Fruit fly (Drosophila melanogaster) whole organism, embryonic: Measurements from ENCODE around the gene CG15498.

Experiments
- Antp ChIP-seq: fragments of 200-800 bp; sonication (Bioruptor generic); optimal IDR thresholded peaks from 3 replicates; lab custom pipeline; 2016; ENCODE audit warnings: missing biosample characterization, missing genetic modification characterization
- Atf6 ChIP-seq: fragments of 200-800 bp; sonication (Bioruptor generic); IDR thresholded peaks from 2 replicates; pipeline ENCODE4 v1.3.6; 2022; ENCODE audit warnings: missing biosample characterization, missing genetic modification characterization
- BEAF-32 ChIP-seq: fragments of 200-800 bp; sonication (Bioruptor generic); optimal IDR thresholded peaks from 3 replicates; lab custom pipeline; 2017; ENCODE audit warnings: missing biosample characterization, missing genetic modification characterization, mild to moderate bottlenecking, moderate library complexity, missing genetic modification reagents
- CG10147 ChIP-seq: fragments of 200-800 bp; sonication (Bioruptor generic); optimal IDR thresholded peaks from 2 replicates; lab custom pipeline; 2019; ENCODE audit warnings: missing biosample characterization, mild to moderate bottlenecking, missing genetic modification characterization, moderate library complexity
- CG11560 ChIP-seq: fragments of 200-800 bp; sonication (Bioruptor generic); IDR thresholded peaks from 3 replicates; pipeline ENCODE4 v1.3.6; 2022; ENCODE audit warnings: missing biosample characterization, missing genetic modification characterization
- CG14014 ChIP-seq: fragments of 200-800 bp; sonication (Bioruptor generic); IDR thresholded peaks from 2 replicates; pipeline ENCODE4 v1.3.6; 2022; ENCODE audit warnings: missing biosample characterization, missing genetic modification characterization
- CG15011 ChIP-seq: fragments of 200-800 bp; sonication (Bioruptor generic); optimal IDR thresholded peaks from 3 replicates; lab custom pipeline; 2018; ENCODE audit warnings: missing biosample characterization, mild to moderate bottlenecking, missing genetic modification characterization
- CG15479 ChIP-seq: fragments of 200-800 bp; sonication (Bioruptor generic); optimal IDR thresholded peaks from 3 replicates; lab custom pipeline; 2019; ENCODE audit warnings: missing biosample characterization, mild to moderate bottlenecking, missing genetic modification characterization, moderate library complexity
- CG15601 ChIP-seq: fragments of 200-800 bp; sonication (Bioruptor generic); optimal IDR thresholded peaks from 3 replicates; lab custom pipeline; 2019; ENCODE audit warnings: missing biosample characterization, mild to moderate bottlenecking, missing genetic modification characterization, moderate library complexity
- CG1602 ChIP-seq: fragments of 200-800 bp; sonication (Bioruptor generic); optimal IDR thresholded peaks from 3 replicates; lab custom pipeline; 2016; ENCODE audit warnings: missing biosample characterization, missing genetic modification characterization
- CG16779 ChIP-seq: fragments of 200-800 bp; sonication (Bioruptor generic); IDR thresholded peaks from 2 replicates; pipeline ENCODE4 v1.3.6; 2022; ENCODE audit warnings: missing biosample characterization, missing genetic modification characterization
- CG17802 ChIP-seq: fragments of 200-800 bp; sonication (Bioruptor generic); optimal IDR thresholded peaks from 2 replicates; lab custom pipeline; 2018; ENCODE audit warnings: missing biosample characterization, mild to moderate bottlenecking, missing genetic modification characterization, moderate library complexity
- CG1792 ChIP-seq: fragments of 200-800 bp; sonication (Bioruptor generic); optimal IDR thresholded peaks from 2 replicates; lab custom pipeline; 2016; ENCODE audit warnings: missing biosample characterization, missing genetic modification characterization
- CG2712 ChIP-seq: fragments of 200-800 bp; optimal IDR thresholded peaks from 3 replicates; lab custom pipeline; 2019; ENCODE audit warnings: missing biosample characterization, mild to moderate bottlenecking, missing genetic modification characterization, moderate library complexity
- CG32767 ChIP-seq: fragments of 200-800 bp; sonication (Bioruptor generic); IDR thresholded peaks from 2 replicates; pipeline ENCODE4 v1.3.6; 2022; ENCODE audit warnings: missing biosample characterization, missing genetic modification characterization
- CG3838 ChIP-seq: fragments of 200-800 bp; sonication (Bioruptor generic); optimal IDR thresholded peaks from 3 replicates; lab custom pipeline; 2016; ENCODE audit warnings: missing biosample characterization, missing genetic modification characterization
- CG6854 ChIP-seq: fragments of 200-800 bp; sonication (Bioruptor generic); optimal IDR thresholded peaks from 3 replicates; lab custom pipeline; 2017; ENCODE audit warnings: missing biosample characterization, mild to moderate bottlenecking, missing genetic modification characterization
- CG8765 ChIP-seq: fragments of 200-800 bp; sonication (Bioruptor generic); IDR thresholded peaks from 2 replicates; pipeline ENCODE4 v1.3.6; 2022; ENCODE audit warnings: missing biosample characterization, missing genetic modification characterization
- CG9215 ChIP-seq: fragments of 200-800 bp; sonication (Bioruptor generic); IDR thresholded peaks from 2 replicates; pipeline ENCODE4 v1.3.6; 2022; ENCODE audit warnings: missing biosample characterization, missing genetic modification characterization
- CG9932 ChIP-seq: fragments of 200-800 bp; sonication (Bioruptor generic); IDR thresholded peaks from 2 replicates; pipeline ENCODE4 v1.3.6; 2022; ENCODE audit warnings: missing biosample characterization, missing genetic modification characterization
- CHES-1-like ChIP-seq: fragments of 200-800 bp; sonication (Bioruptor generic); optimal IDR thresholded peaks from 2 replicates; lab custom pipeline; 2016; ENCODE audit warnings: missing biosample characterization, missing genetic modification characterization
- Dbx ChIP-seq: fragments of 200-800 bp; sonication (Bioruptor generic); IDR thresholded peaks from 3 replicates; pipeline ENCODE4 v1.3.6; 2022; ENCODE audit warnings: missing biosample characterization, missing genetic modification characterization
- Eip74EF ChIP-seq, 2 experiments: fragments of 200-800 bp in 1 of 2; fragments of >200 bp in 1 of 2; sonication (Bioruptor generic) in 1 of 2; optimal IDR thresholded peaks; 2 replicates each; lab custom pipeline; 2017 to 2019; ENCODE audit warnings: missing biosample characterization in 2 of 2, missing genetic modification characterization in 2 of 2, mild to moderate bottlenecking in 1 of 2, moderate library complexity in 1 of 2
- HLH54F ChIP-seq: fragments of 200-800 bp; sonication (Bioruptor generic); optimal IDR thresholded peaks from 3 replicates; lab custom pipeline; 2016; ENCODE audit warnings: missing biosample characterization, missing genetic modification characterization
- Meics ChIP-seq: fragments of 200-800 bp; sonication (Bioruptor generic); optimal IDR thresholded peaks from 2 replicates; lab custom pipeline; 2017; ENCODE audit warnings: missing biosample characterization, mild to moderate bottlenecking, missing genetic modification characterization
- Myb ChIP-seq: fragments of 200-800 bp; sonication (Bioruptor generic); optimal IDR thresholded peaks from 2 replicates; lab custom pipeline; 2016; ENCODE audit warnings: missing biosample characterization, missing genetic modification characterization
- NC2β ChIP-seq: fragments of 200-800 bp; sonication (Bioruptor generic); optimal IDR thresholded peaks from 2 replicates; lab custom pipeline; 2016; ENCODE audit warnings: missing biosample characterization, missing genetic modification characterization
- NFAT ChIP-seq: fragments of 200-800 bp; sonication (Bioruptor generic); IDR thresholded peaks from 2 replicates; pipeline ENCODE4 v1.3.6; 2022; ENCODE audit warnings: missing biosample characterization, missing genetic modification characterization
- Nf-YB ChIP-seq: fragments of 200-800 bp; sonication (Bioruptor generic); optimal IDR thresholded peaks from 3 replicates; lab custom pipeline; 2019; ENCODE audit warnings: missing biosample characterization, mild to moderate bottlenecking, missing genetic modification characterization, moderate library complexity
- Ptx1 ChIP-seq: fragments of 200-800 bp; sonication (Bioruptor generic); IDR thresholded peaks from 2 replicates; pipeline ENCODE4 v1.3.6; 2022; ENCODE audit warnings: missing biosample characterization, missing genetic modification characterization
- Rfx ChIP-seq: fragments of 200-800 bp; sonication (Bioruptor generic); IDR thresholded peaks from 2 replicates; pipeline ENCODE4 v1.3.6; 2022; ENCODE audit warnings: missing biosample characterization, missing genetic modification characterization
- Sox102F ChIP-seq: fragments of 200-800 bp; sonication (Bioruptor generic); optimal IDR thresholded peaks from 2 replicates; lab custom pipeline; 2018; ENCODE audit warnings: missing biosample characterization, mild to moderate bottlenecking, missing genetic modification characterization, moderate library complexity
- Stat92E ChIP-seq, 3 experiments: fragments of >200 bp in 2 of 3; fragments of 200-800 bp in 1 of 3; sonication (Bioruptor generic) in 1 of 3; optimal IDR thresholded peaks; 2 replicates each; lab custom pipeline; 2017 to 2019; ENCODE audit warnings: missing biosample characterization in 3 of 3, missing genetic modification characterization in 3 of 3, mild to moderate bottlenecking in 1 of 3, moderate library complexity in 1 of 3
- Trl ChIP-seq, 3 experiments: fragments of >200 bp in 2 of 3; fragments of 200-800 bp in 1 of 3; sonication (Bioruptor generic) in 1 of 3; optimal IDR thresholded peaks; 2 replicates in 1 of 3; 3 replicates in 2 of 3; lab custom pipeline; 2016 to 2017; ENCODE audit warnings: missing biosample characterization in 1 of 3, missing genetic modification characterization in 1 of 3
- abd-A ChIP-seq: fragments of 200-800 bp; sonication (Bioruptor generic); optimal IDR thresholded peaks from 3 replicates; lab custom pipeline; 2019; ENCODE audit warnings: missing biosample characterization, mild to moderate bottlenecking, missing genetic modification characterization, moderate library complexity
- ap ChIP-seq: fragments of 200-800 bp; sonication (Bioruptor generic); IDR thresholded peaks from 2 replicates; pipeline ENCODE4 v1.3.6; 2022; ENCODE audit warnings: missing biosample characterization, missing genetic modification characterization
- ara ChIP-seq: fragments of 200-800 bp; sonication (Bioruptor generic); IDR thresholded peaks from 2 replicates; pipeline ENCODE4 v1.3.6; 2022; ENCODE audit warnings: missing biosample characterization, missing genetic modification characterization
- bsh ChIP-seq, 2 experiments: fragments of 200-800 bp; sonication (Bioruptor generic); optimal IDR thresholded peaks; 2 replicates each; lab custom pipeline; 2017 to 2018; ENCODE audit warnings: mild to moderate bottlenecking in 2 of 2, missing biosample characterization in 2 of 2, missing genetic modification characterization in 2 of 2, moderate library complexity in 1 of 2
- cato ChIP-seq: fragments of 200-800 bp; sonication (Bioruptor generic); optimal IDR thresholded peaks from 2 replicates; lab custom pipeline; 2016; ENCODE audit warnings: missing biosample characterization, missing genetic modification characterization, borderline replicate concordance
- cg ChIP-seq: fragments of 200-800 bp; sonication (Bioruptor generic); optimal IDR thresholded peaks from 3 replicates; lab custom pipeline; 2019; ENCODE audit warnings: missing biosample characterization, mild to moderate bottlenecking, missing genetic modification characterization, moderate library complexity
- danr ChIP-seq: fragments of 200-800 bp; sonication (Bioruptor generic); IDR thresholded peaks from 2 replicates; pipeline ENCODE4 v1.3.6; 2022; ENCODE audit warnings: missing biosample characterization, missing genetic modification characterization
- dimm ChIP-seq: fragments of 200-800 bp; sonication (Bioruptor generic); IDR thresholded peaks from 2 replicates; pipeline ENCODE4 v1.3.6; 2022; ENCODE audit warnings: missing biosample characterization, missing genetic modification characterization
- dmrt99B ChIP-seq: fragments of 200-800 bp; sonication (Bioruptor generic); optimal IDR thresholded peaks from 2 replicates; lab custom pipeline; 2018; ENCODE audit warnings: missing biosample characterization, mild to moderate bottlenecking, missing genetic modification characterization, moderate library complexity
- h ChIP-seq: fragments of >200 bp; optimal IDR thresholded peaks from 2 replicates; lab custom pipeline; 2017
- hth ChIP-seq: fragments of >200 bp; optimal IDR thresholded peaks from 2 replicates; lab custom pipeline; 2017; ENCODE audit warnings: inconsistent platforms
- ind ChIP-seq: fragments of 200-800 bp; sonication (Bioruptor generic); optimal IDR thresholded peaks from 3 replicates; lab custom pipeline; 2016; ENCODE audit warnings: missing biosample characterization, missing genetic modification characterization
- lov ChIP-seq, 2 experiments: fragments of 200-800 bp in 1 of 2; fragments of >200 bp in 1 of 2; sonication (Bioruptor generic) in 1 of 2; IDR thresholded peaks in 1 of 2; optimal IDR thresholded peaks in 1 of 2; 2 replicates in 1 of 2; 3 replicates in 1 of 2; pipeline versions ENCODE4 v1.3.6 to Lab custom; 2017 to 2022; ENCODE audit warnings: missing biosample characterization in 1 of 2, missing genetic modification characterization in 1 of 2
- mam ChIP-seq: fragments of 200-800 bp; sonication (Bioruptor generic); optimal IDR thresholded peaks from 3 replicates; lab custom pipeline; 2016; ENCODE audit warnings: missing biosample characterization, missing genetic modification characterization
- sc ChIP-seq, 3 experiments: fragments of >200 bp in 2 of 3; fragments of 200-800 bp in 1 of 3; sonication (Bioruptor generic) in 1 of 3; optimal IDR thresholded peaks; 2 replicates in 2 of 3; 3 replicates in 1 of 3; lab custom pipeline; 2017; ENCODE audit warnings: mild to moderate bottlenecking in 1 of 3, missing biosample characterization in 1 of 3, missing genetic modification characterization in 1 of 3, missing genetic modification reagents in 1 of 3
- sr ChIP-seq: fragments of 200-800 bp; sonication (Bioruptor generic); IDR thresholded peaks from 3 replicates; pipeline ENCODE4 v1.3.6; 2022; ENCODE audit warnings: missing biosample characterization, missing genetic modification characterization
- vvl ChIP-seq: fragments of 200-800 bp; sonication (Bioruptor generic); IDR thresholded peaks from 2 replicates; pipeline ENCODE4 v1.3.6; 2022; ENCODE audit warnings: missing biosample characterization, missing genetic modification characterization

The CG15498 gene

dm6 chr3R:21582124-21582474, 13.2 kb upstream of the CG15498 start (continued):
- TF ChIP-seq CG1602 (GFP tag; lab: Kevin White, UChicago) = no peak
- TF ChIP-seq CG15601 (tag; lab: Kevin White, UChicago) = no peak
- no peak for TF ChIP-seq CG11560 (tag; lab: Robert Waterston, UW)
- no peak for TF ChIP-seq CG15479 (GFP tag; lab: Kevin White, UChicago)
- no peak for TF ChIP-seq sr (GFP tag; lab: Robert Waterston, UW)
- no peak for TF ChIP-seq CG9932 (GFP tag; lab: Robert Waterston, UW)
- TF ChIP-seq CHES-1-like = no peak
- no peak for TF ChIP-seq h (lab: Kevin White, UChicago)
- TF ChIP-seq Atf6 (GFP tag; lab: Robert Waterston, UW) = no peak
- TF ChIP-seq ara (GFP tag; lab: Robert Waterston, UW) = no peak
- no peak for TF ChIP-seq danr (GFP tag; lab: Robert Waterston, UW)
- TF ChIP-seq CG2712 (tag; lab: Kevin White, UChicago) = no peak
- no peak for TF ChIP-seq mam (GFP tag; lab: Kevin White, UChicago)
- no peak for TF ChIP-seq Myb (GFP tag; lab: Kevin White, UChicago)
- TF ChIP-seq Trl (optimal IDR thresholded peaks at IDR 0.05; lab: Kevin White, UChicago) = peak in 1 of 2 experiments; percentile 60
- no peak for TF ChIP-seq Trl (GFP tag; optimal IDR thresholded peaks at IDR 0.05; lab: Kevin White, UChicago)
- no peak for TF ChIP-seq bsh (GFP tag; optimal IDR thresholded peaks at IDR 0.05; lab: Kevin White, UChicago)
- no peak for TF ChIP-seq CG3838 (GFP tag; lab: Kevin White, UChicago)
- TF ChIP-seq HLH54F (GFP tag; lab: Kevin White, UChicago) = no peak
- TF ChIP-seq CG8765 (GFP tag; lab: Robert Waterston, UW) = no peak
- no peak for TF ChIP-seq CG32767
- TF ChIP-seq Nf-YB = no peak
- TF ChIP-seq NC2β = no peak
- no peak for TF ChIP-seq sc (optimal IDR thresholded peaks at IDR 0.05; lab: Kevin White, UChicago)
- TF ChIP-seq sc (GFP tag; optimal IDR thresholded peaks at IDR 0.05; lab: Kevin White, UChicago) = no peak
- TF ChIP-seq CG17802 (tag; lab: Kevin White, UChicago) = no peak
- no peak for TF ChIP-seq Meics (GFP tag; lab: Kevin White, UChicago)
- peak; percentile 29 for TF ChIP-seq cg (GFP tag; lab: Kevin White, UChicago)
- no peak for TF ChIP-seq ap (GFP tag; lab: Robert Waterston, UW)
- TF ChIP-seq Stat92E (GFP tag; optimal IDR thresholded peaks at IDR 0.05; lab: Kevin White, UChicago) = peak in 1 of 3 experiments; percentile 64
- no peak for TF ChIP-seq Antp (GFP tag; lab: Kevin White, UChicago)
- no peak for TF ChIP-seq Sox102F (GFP tag; lab: Kevin White, UChicago)
- TF ChIP-seq lov (optimal IDR thresholded peaks at IDR 0.05; lab: Kevin White, UChicago) = no peak
- TF ChIP-seq lov (GFP tag; IDR thresholded peaks at IDR 0.05; lab: Robert Waterston, UW) = no peak
- TF ChIP-seq Dbx (GFP tag; lab: Robert Waterston, UW) = no peak
- TF ChIP-seq CG6854 (GFP tag; lab: Kevin White, UChicago) = peak; percentile 52
- TF ChIP-seq hth = no peak
- TF ChIP-seq CG15011 (GFP tag; lab: Kevin White, UChicago) = no peak
- TF ChIP-seq NFAT (GFP tag; lab: Robert Waterston, UW) = peak; percentile 24; the same call in 1 of the 2 replicates
- TF ChIP-seq Ptx1 (GFP tag; lab: Robert Waterston, UW) = no peak
- TF ChIP-seq Rfx (GFP tag; lab: Robert Waterston, UW) = 0 out of 2 replicates have a peak, but pooled peaks have one; percentile 23
- no peak for TF ChIP-seq CG9215 (GFP tag; lab: Robert Waterston, UW)
- no peak for TF ChIP-seq CG16779
- TF ChIP-seq dimm (GFP tag; lab: Robert Waterston, UW) = no peak
- TF ChIP-seq abd-A (tag; lab: Kevin White, UChicago) = peak; percentile 54
- TF ChIP-seq cato (GFP tag; lab: Kevin White, UChicago) = no peak
- TF ChIP-seq CG1792 (GFP tag; lab: Kevin White, UChicago) = no peak
- no peak for TF ChIP-seq vvl
- TF ChIP-seq CG14014 (GFP tag; lab: Robert Waterston, UW) = no peak
- TF ChIP-seq BEAF-32 (GFP tag; lab: Kevin White, UChicago) = no peak
- no peak for TF ChIP-seq ind (GFP tag; lab: Kevin White, UChicago)
- TF ChIP-seq Eip74EF (GFP tag; optimal IDR thresholded peaks at IDR 0.05; lab: Kevin White, UChicago) = no peak
- no peak for TF ChIP-seq dmrt99B
- no peak for TF ChIP-seq CG10147 (GFP tag; lab: Kevin White, UChicago)
